Fruit fly (Drosophila melanogaster) Kc167 (cell line): Measurements from ENCODE around the gene CG7606.

Experiments used
- Myc ChIP-seq: fragments of >200 bp; optimal IDR thresholded peaks from 2 replicates; lab custom pipeline; 2017; ENCODE audit warnings: missing external identifiers
- Sin3A ChIP-seq: fragments of >200 bp; optimal IDR thresholded peaks from 2 replicates; lab custom pipeline; 2018; ENCODE audit warnings: missing external identifiers
- h ChIP-seq: fragments of >200 bp; optimal IDR thresholded peaks from 3 replicates; lab custom pipeline; 2018; ENCODE audit warnings: missing external identifiers
- insv ChIP-seq: fragments of >200 bp; optimal IDR thresholded peaks from 3 replicates; lab custom pipeline; 2018; ENCODE audit warnings: missing external identifiers
- psq ChIP-seq: fragments of >200 bp; optimal IDR thresholded peaks from 2 replicates; lab custom pipeline; 2017; ENCODE audit warnings: missing external identifiers
- ttk ChIP-seq: sonication (Bioruptor generic); optimal IDR thresholded peaks from 2 replicates; lab custom pipeline; 2017; ENCODE audit warnings: missing external identifiers

Gene CG7606

dm6 chr3R:17612587-17612986, 16.3 kb downstream of the CG7606 start, which contains the start of gene CG34281:
TSS of gene CG34281 (plus strand) at chr3R:17612887.
- TF ChIP-seq ttk (lab: Kevin White, UChicago) (no peak), h (lab: Kevin White, UChicago) (no peak), Myc (no peak), Sin3A (no peak), insv (lab: Kevin White, UChicago) (no peak), psq (lab: Kevin White, UChicago) (no peak)

DNA sequence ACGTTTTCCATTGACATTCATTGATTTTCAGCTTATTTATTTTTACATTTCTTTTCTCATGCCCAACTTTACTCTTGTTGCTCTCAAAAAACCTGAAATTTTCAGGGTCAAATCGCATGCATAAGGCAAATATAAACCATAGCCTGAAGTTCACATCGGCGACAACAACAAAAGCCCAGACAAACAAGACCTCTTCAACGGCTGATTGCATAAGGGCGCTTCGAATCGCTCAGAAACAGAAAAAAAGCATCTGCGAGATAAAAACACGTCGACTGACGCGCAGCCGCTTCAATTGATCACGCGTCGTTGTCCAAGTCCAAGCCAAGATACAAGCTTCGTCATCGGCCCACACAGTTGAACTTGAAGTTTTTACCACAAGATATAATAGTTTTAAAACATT, 17.2 kb downstream of the CG7606 start, which contains the start of gene CG14327:
Gene CG14327 (plus strand): TSS at position 161 of the 400 bp plus-strand sequence.
- TF ChIP-seq insv (lab: Kevin White, UChicago) (no peak), h (lab: Kevin White, UChicago) (no peak), Sin3A (no peak), ttk (lab: Kevin White, UChicago) (no peak), Myc (no peak), psq (lab: Kevin White, UChicago) (no peak)

DNA sequence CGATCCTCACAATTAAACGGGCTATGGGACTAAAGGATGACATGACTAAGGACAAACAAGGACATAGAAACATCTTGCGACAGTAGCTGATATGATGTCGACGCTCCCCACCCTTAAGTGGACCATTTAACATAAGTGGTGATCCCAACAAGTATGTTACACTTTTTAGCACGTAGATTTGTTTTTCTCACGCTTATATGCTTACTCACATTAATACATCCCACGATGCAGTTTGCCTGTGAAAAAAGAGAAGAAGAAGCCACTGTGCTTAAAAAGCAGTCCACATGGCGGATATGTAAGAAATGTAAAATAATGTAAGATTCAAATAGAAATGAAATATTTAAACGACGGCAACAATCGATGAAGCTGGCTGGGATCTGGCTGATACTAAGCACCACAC, 18.7 kb downstream of the CG7606 start:
- TF ChIP-seq h (lab: Kevin White, UChicago): no peak
- TF ChIP-seq Myc: no peak
- TF ChIP-seq insv (lab: Kevin White, UChicago): no peak
- TF ChIP-seq psq (lab: Kevin White, UChicago): no peak
- TF ChIP-seq Sin3A: no peak
- TF ChIP-seq ttk (lab: Kevin White, UChicago): no peak

dm6 chr3R:17615746-17616145, 19.4 kb downstream of the CG7606 start:
- TF ChIP-seq ttk (lab: Kevin White, UChicago) (no peak), psq (lab: Kevin White, UChicago) (no peak), h (lab: Kevin White, UChicago) (no peak), Myc (no peak), Sin3A (no peak), insv (lab: Kevin White, UChicago) (no peak)

DNA sequence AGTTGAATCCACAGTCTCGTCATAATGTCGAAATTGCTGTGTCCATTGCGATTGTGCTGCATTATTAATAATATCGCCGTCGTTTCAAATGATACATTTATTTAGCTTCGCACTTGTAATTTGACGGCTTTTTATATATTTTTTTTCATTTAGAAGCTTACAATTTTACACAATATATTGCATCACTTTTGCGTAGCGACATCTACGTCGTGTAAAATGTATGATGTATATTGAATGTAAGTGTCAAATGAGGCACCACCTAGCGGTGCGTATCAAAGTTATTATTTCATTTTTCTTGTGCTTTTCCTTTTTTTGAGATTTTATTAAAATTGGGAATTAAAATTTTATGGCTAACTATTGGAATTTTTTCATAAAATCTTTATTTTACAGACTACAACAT, 20.2 kb downstream of the CG7606 start:
- TF ChIP-seq psq (lab: Kevin White, UChicago): no peak
- no peak for TF ChIP-seq insv (lab: Kevin White, UChicago)
- TF ChIP-seq h (lab: Kevin White, UChicago): no peak
- TF ChIP-seq Sin3A: no peak
- no peak for TF ChIP-seq ttk (lab: Kevin White, UChicago)
- no peak for TF ChIP-seq Myc

DNA sequence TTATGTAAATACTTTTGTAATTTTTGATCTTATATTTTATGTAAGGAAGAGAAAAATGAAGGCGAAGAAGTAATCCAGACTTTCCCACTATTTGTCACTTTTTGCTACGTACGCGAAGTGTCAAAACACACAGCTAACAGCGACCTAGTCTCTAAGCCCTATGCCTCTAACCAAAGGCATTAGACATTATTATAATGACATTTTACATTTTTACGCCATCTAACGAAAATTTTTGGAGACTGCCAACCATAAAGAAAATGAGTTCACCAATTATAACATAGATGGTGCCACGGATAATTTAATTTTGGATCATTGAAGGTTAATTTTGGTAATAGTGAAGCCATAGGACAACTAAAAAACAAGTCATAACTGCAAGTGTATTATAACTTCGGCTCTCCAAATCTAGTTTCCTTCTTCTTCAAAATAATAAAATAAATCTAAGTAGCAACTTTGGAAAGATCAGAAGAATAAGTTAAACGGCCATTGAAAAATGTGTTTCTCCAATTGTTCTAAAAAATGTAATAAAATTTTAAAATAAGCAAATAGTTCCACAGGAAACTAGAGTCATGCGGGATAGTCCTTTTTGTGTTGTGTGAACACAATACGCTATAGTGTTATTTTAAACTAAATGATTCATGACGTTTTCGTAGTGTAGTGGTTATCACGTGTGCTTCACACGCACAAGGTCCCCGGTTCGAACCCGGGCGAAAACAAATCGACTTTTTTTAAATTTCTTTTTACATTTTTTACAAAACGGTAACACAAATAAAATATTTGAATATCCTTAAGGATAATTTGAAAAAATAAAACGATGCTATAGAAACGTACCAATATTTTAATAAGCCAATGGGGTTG, 21.0 kb downstream of the CG7606 start:
- TF ChIP-seq psq (lab: Kevin White, UChicago) (no peak), ttk (lab: Kevin White, UChicago) (no peak)

DNA sequence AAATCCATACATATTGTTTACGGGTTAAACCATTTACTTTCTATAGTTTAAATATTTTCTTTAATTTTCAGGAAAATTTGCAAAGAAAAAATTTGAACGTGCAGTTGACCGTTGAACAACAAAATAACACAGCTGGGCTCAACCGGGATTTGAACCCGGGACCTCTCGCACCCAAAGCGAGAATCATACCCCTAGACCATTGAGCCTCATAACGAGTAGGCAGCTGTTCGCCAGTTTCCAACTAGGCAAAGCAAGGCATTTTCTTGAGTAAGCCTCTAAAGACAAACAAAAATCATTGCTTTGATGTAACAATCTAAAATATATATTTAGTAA, 21.6 kb downstream of the CG7606 start:
- TF ChIP-seq ttk (lab: Kevin White, UChicago) (no peak), h (lab: Kevin White, UChicago) (no peak), insv (lab: Kevin White, UChicago) (no peak), psq (lab: Kevin White, UChicago) (no peak), Myc (no peak), Sin3A (no peak)

- TF ChIP-seq h (lab: Kevin White, UChicago) (no peak), psq (lab: Kevin White, UChicago) (no peak), Myc (no peak), ttk (lab: Kevin White, UChicago) (no peak), insv (lab: Kevin White, UChicago) (no peak), Sin3A (no peak)
These were observed 22.4 kb downstream of the CG7606 start, which contains the start of the genes CG14324 and CG14326 for dm6 chr3R:17618699-17619150. TSS of gene CG14324 (minus strand) at chr3R:17618799. TSS of gene CG14326 (plus strand) at chr3R:17619100.

dm6 chr3R:17619726-17620282, 23.5 kb downstream of the CG7606 start:
- TF ChIP-seq psq (lab: Kevin White, UChicago): no peak
- no peak for TF ChIP-seq h (lab: Kevin White, UChicago)
- TF ChIP-seq ttk (lab: Kevin White, UChicago): no peak
- TF ChIP-seq insv (lab: Kevin White, UChicago): no peak
- TF ChIP-seq Myc: no peak
- TF ChIP-seq Sin3A: no peak

DNA sequence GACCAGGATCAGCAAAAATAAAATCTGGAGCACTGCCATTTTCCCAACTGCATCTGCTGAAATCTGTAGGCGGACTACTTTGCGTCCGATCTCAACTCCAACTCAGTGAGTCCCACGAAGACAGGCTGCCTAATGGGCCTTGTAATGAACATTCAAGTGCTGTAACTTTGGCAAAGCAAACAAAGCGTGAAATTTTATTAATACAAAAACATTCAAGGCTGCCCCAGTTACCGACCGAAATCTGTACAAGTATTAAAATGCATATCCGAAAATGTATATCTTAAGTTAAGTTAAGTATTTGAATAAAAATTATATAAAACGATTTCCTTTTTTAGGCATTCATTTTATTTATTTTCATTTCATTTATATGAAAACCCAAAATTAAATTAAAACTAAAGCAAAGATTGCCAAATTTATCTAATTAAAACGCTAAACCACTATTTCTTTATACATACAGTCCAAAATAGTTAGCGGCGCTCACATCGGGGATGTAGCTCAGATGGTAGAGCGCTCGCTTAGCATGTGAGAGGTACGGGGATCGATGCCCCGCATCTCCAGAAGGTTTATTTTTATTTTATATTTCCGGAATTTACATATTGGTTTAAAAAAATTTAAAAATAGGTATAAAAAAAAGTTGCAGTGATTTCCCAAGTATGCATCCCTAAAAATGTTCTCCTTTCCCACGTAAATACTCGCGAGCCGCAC, 25.9 kb downstream of the CG7606 start, which contains the start of gene CG14323:
Gene CG14323 (minus strand): TSS at position 51 of the 705 bp plus-strand sequence.
- TF ChIP-seq ttk (lab: Kevin White, UChicago) (no peak), h (lab: Kevin White, UChicago) (no peak), Sin3A (no peak), Myc (no peak), insv (lab: Kevin White, UChicago) (no peak), psq (lab: Kevin White, UChicago) (no peak)

DNA sequence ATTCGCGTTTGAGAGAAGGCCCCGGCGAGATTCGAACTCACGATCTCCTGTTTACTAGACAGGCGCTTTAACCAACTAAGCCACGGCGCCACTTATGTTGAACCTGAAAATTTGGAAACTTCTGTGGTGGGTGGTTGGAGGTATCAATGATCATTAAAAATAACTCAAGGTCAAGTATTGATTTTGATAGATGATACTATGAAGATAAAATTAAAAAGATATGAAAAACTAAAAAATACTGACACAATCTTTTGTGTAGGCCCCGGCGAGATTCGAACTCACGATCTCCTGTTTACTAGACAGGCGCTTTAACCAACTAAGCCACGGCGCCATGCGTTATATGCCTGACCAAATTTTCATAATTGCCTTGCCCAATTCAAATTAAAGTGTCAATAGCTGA, 28.2 kb downstream of the CG7606 start:
- TF ChIP-seq Sin3A: no peak
- TF ChIP-seq ttk (lab: Kevin White, UChicago): no peak
- TF ChIP-seq h (lab: Kevin White, UChicago): no peak
- no peak for TF ChIP-seq insv (lab: Kevin White, UChicago)
- TF ChIP-seq psq (lab: Kevin White, UChicago): no peak
- no peak for TF ChIP-seq Myc
